Worm (Caenorhabditis elegans): ENCODE data around the gene C11D2.7.

C11D2.7 gene

ce11 chrIV:6155296-6155695 is at the start of gene C11D2.7:
Gene C11D2.7, minus strand, starts transcription at chrIV:6155396.
- TF ChIP-seq unc-62 (GFP tag; optimal IDR thresholded peaks at IDR 0.05), result no peak
- TF ChIP-seq isw-1 (GFP tag; IDR thresholded peaks at IDR 0.05), result no peak
- TF ChIP-seq lin-39 (tag; optimal IDR thresholded peaks at IDR 0.05), result no peak
- no peak for TF ChIP-seq xbp-1 (tag; optimal IDR thresholded peaks at IDR 0.05)
- no peak for TF ChIP-seq ceh-8 (GFP tag; optimal IDR thresholded peaks at IDR 0.05)
- no peak for TF ChIP-seq skn-1 (tag; optimal IDR thresholded peaks at IDR 0.05)
- no peak for TF ChIP-seq unc-86 (tag; optimal IDR thresholded peaks at IDR 0.05)
- no peak for TF ChIP-seq C04F5.9 (tag; optimal IDR thresholded peaks at IDR 0.05)
- TF ChIP-seq egl-27 (tag; optimal IDR thresholded peaks at IDR 0.05), result no peak
- no peak for TF ChIP-seq nhr-71 (tag; optimal IDR thresholded peaks at IDR 0.05)
- TF ChIP-seq nhr-28 (tag; optimal IDR thresholded peaks at IDR 0.05), result no peak
- no peak for TF ChIP-seq ces-1 (GFP tag; optimal IDR thresholded peaks at IDR 0.05)
- no peak for TF ChIP-seq nhr-84 (tag; optimal IDR thresholded peaks at IDR 0.05)
- TF ChIP-seq rnt-1 (tag; optimal IDR thresholded peaks at IDR 0.05), result no peak
- no peak for TF ChIP-seq unc-30 (tag; optimal IDR thresholded peaks at IDR 0.05)
- no peak for TF ChIP-seq nhr-77 (tag; optimal IDR thresholded peaks at IDR 0.05)

ce11 chrIV:6201769-6202168 is 46.6 kb upstream of the C11D2.7 start, which contains the start of gene tkr-2:
Gene tkr-2, plus strand, starts transcription at chrIV:6202069.
- TF ChIP-seq zag-1 (tag; optimal IDR thresholded peaks at IDR 0.05) (no peak), hlh-4 (tag; optimal IDR thresholded peaks at IDR 0.05) (peak; percentile 11)

- peak; percentile 96 for TF ChIP-seq hlh-4 (tag; optimal IDR thresholded peaks at IDR 0.05)
- peak; percentile 28 for TF ChIP-seq nhr-71 (tag; optimal IDR thresholded peaks at IDR 0.05)
- no peak for TF ChIP-seq swsn-7 (tag; optimal IDR thresholded peaks at IDR 0.05)
- peak; percentile 23 for TF ChIP-seq fkh-8 (tag; optimal IDR thresholded peaks at IDR 0.05)
Observed at ce11 chrIV:6200249-6200648, 45.1 kb upstream of the C11D2.7 start.

- TF ChIP-seq mab-9 (GFP tag; IDR thresholded peaks at IDR 0.05) (no peak), C16A3.4 (tag; optimal IDR thresholded peaks at IDR 0.05) (no peak), egl-13 (tag; optimal IDR thresholded peaks at IDR 0.05) (no peak), ceh-82 (tag; optimal IDR thresholded peaks at IDR 0.05) (no peak), lin-14 (GFP tag; optimal IDR thresholded peaks at IDR 0.05) (no peak)
Observed at ce11 chrIV:6187160-6187559, 32.0 kb upstream of the C11D2.7 start.

- peak; percentile 40 for TF ChIP-seq elt-2 (tag; optimal IDR thresholded peaks at IDR 0.05)
- TF ChIP-seq ceh-63 (GFP tag; optimal IDR thresholded peaks at IDR 0.05), result no peak
Observed at ce11 chrIV:6185578-6185977, 30.4 kb upstream of the C11D2.7 start, which contains the start of gene asp-9. Gene asp-9, plus strand, starts transcription at chrIV:6185889.

ce11 chrIV:6183757-6184156 is 28.6 kb upstream of the C11D2.7 start, which contains the start of gene unc-77:
Gene unc-77, minus strand, starts transcription at chrIV:6183857.
- TF ChIP-seq blmp-1 (tag; optimal IDR thresholded peaks at IDR 0.05) (no peak), nhr-47 (tag; optimal IDR thresholded peaks at IDR 0.05) (no peak), fkh-8 (tag; optimal IDR thresholded peaks at IDR 0.05) (no peak), alr-1 (tag; optimal IDR thresholded peaks at IDR 0.05; ENCODE audit: borderline replicate concordance) (no peak), mef-2 (tag; optimal IDR thresholded peaks at IDR 0.05) (no peak), ceh-63 (GFP tag; optimal IDR thresholded peaks at IDR 0.05) (no peak), tbx-2 (tag; optimal IDR thresholded peaks at IDR 0.05) (no peak), grh-1 (GFP tag; IDR thresholded peaks at IDR 0.05) (no peak), unc-30 (tag; optimal IDR thresholded peaks at IDR 0.05) (no peak), lin-35 (GFP tag; optimal IDR thresholded peaks at IDR 0.05) (no peak), C16A3.4 (tag; optimal IDR thresholded peaks at IDR 0.05) (no peak), pqm-1 (tag; optimal IDR thresholded peaks at IDR 0.05) (no peak), ets-5 (GFP tag; IDR thresholded peaks at IDR 0.05) (no peak), nhr-12 (tag; optimal IDR thresholded peaks at IDR 0.05) (no peak), pax-3 (tag; optimal IDR thresholded peaks at IDR 0.05) (no peak), F16B12.6 (tag; optimal IDR thresholded peaks at IDR 0.05) (no peak)

Measured in whole organism, L1 larva.